Worm (Caenorhabditis elegans) whole organism, L2 larva: ENCODE measurements around the gene sfxn-1.4.

ENCODE experiments used
- C34F6.9 ChIP-seq: fragments of 150-350 bp; optimal IDR thresholded peaks from 2 replicates; lab custom pipeline; 2014; ENCODE audit warnings: missing biosample characterization, missing genetic modification characterization
- F13H6.1 ChIP-seq: sonication (generic microtip); optimal IDR thresholded peaks from 2 replicates; lab custom pipeline; 2016; ENCODE audit warnings: missing genetic modification characterization, missing compliant biosample characterization
- R02D3.7 ChIP-seq: fragments of 150-350 bp; optimal IDR thresholded peaks from 2 replicates; lab custom pipeline; 2014; ENCODE audit warnings: missing biosample characterization, missing genetic modification characterization
- Y55F3AM.14 ChIP-seq: fragments of 200-800 bp; sonication (Bioruptor generic); optimal IDR thresholded peaks from 2 replicates; lab custom pipeline; 2018; ENCODE audit warnings: mild to moderate bottlenecking, missing genetic modification characterization, missing compliant biosample characterization
- ZK546.5 ChIP-seq: sonication (generic microtip); optimal IDR thresholded peaks from 2 replicates; lab custom pipeline; 2017; ENCODE audit warnings: missing biosample characterization, missing genetic modification characterization
- alr-1 ChIP-seq: fragments of 150-350 bp; optimal IDR thresholded peaks from 2 replicates; lab custom pipeline; 2014; ENCODE audit warnings: missing biosample characterization, missing genetic modification characterization
- aly-2 ChIP-seq: fragments of 150-350 bp; optimal IDR thresholded peaks from 2 replicates; lab custom pipeline; 2014; ENCODE audit warnings: missing biosample characterization, missing genetic modification characterization
- blmp-1 ChIP-seq: sonication (generic microtip); optimal IDR thresholded peaks from 2 replicates; lab custom pipeline; 2017; ENCODE audit warnings: missing genetic modification characterization, mild to moderate bottlenecking, missing compliant biosample characterization, antibody characterized with exemption, moderate library complexity; ENCODE audit not compliant: insufficient read depth
- ceh-16 ChIP-seq: fragments of 150-350 bp; optimal IDR thresholded peaks from 2 replicates; lab custom pipeline; 2014; ENCODE audit warnings: missing biosample characterization, missing genetic modification characterization
- ceh-82 ChIP-seq: fragments of 150-350 bp; optimal IDR thresholded peaks from 2 replicates; lab custom pipeline; 2014; ENCODE audit warnings: missing biosample characterization, missing genetic modification characterization
- crh-2 ChIP-seq: sonication (generic microtip); optimal IDR thresholded peaks from 2 replicates; lab custom pipeline; 2017; ENCODE audit warnings: missing biosample characterization, missing genetic modification characterization
- dmd-4 ChIP-seq: sonication (generic microtip); optimal IDR thresholded peaks from 2 replicates; lab custom pipeline; 2017; ENCODE audit warnings: missing biosample characterization, missing genetic modification characterization
- egl-27 ChIP-seq: sonication (generic microtip); optimal IDR thresholded peaks from 3 replicates; lab custom pipeline; 2017; ENCODE audit warnings: missing biosample characterization, missing genetic modification reagents, missing genetic modification characterization
- elt-1 ChIP-seq: fragments of 150-350 bp; optimal IDR thresholded peaks from 2 replicates; lab custom pipeline; 2014; ENCODE audit warnings: missing biosample characterization, missing genetic modification characterization
- elt-3 ChIP-seq: sonication (generic microtip); optimal IDR thresholded peaks from 2 replicates; lab custom pipeline; 2017; ENCODE audit warnings: missing biosample characterization, missing genetic modification characterization
- fos-1 ChIP-seq: fragments of 150-350 bp; optimal IDR thresholded peaks from 2 replicates; lab custom pipeline; 2014; ENCODE audit warnings: missing biosample characterization, missing genetic modification characterization
- gmeb-1 ChIP-seq: fragments of 150-350 bp; optimal IDR thresholded peaks from 2 replicates; lab custom pipeline; 2014; ENCODE audit warnings: missing biosample characterization, missing genetic modification characterization
- lin-11 ChIP-seq: fragments of 150-350 bp; sonication (generic microtip); optimal IDR thresholded peaks from 2 replicates; lab custom pipeline; 2014; ENCODE audit warnings: missing biosample characterization, missing genetic modification characterization, inconsistent platforms, mixed read lengths
- lin-13 ChIP-seq: fragments of 150-350 bp; optimal IDR thresholded peaks from 2 replicates; lab custom pipeline; 2014; ENCODE audit warnings: missing biosample characterization, missing genetic modification reagents, missing genetic modification characterization
- lin-39 ChIP-seq: fragments of 150-350 bp; optimal IDR thresholded peaks from 2 replicates; lab custom pipeline; 2014; ENCODE audit warnings: missing biosample characterization, missing genetic modification reagents, missing genetic modification characterization
- lsy-2 ChIP-seq, 2 experiments: fragments of 150-350 bp in 1 of 2; sonication (generic microtip) in 1 of 2; optimal IDR thresholded peaks; 2 replicates each; lab custom pipeline; 2014 to 2017; ENCODE audit warnings: missing biosample characterization in 2 of 2, missing genetic modification characterization in 2 of 2
- mab-5 ChIP-seq: fragments of 150-350 bp; optimal IDR thresholded peaks from 2 replicates; lab custom pipeline; 2014; ENCODE audit warnings: missing biosample characterization, missing genetic modification characterization
- mbf-1 ChIP-seq: sonication (generic microtip); optimal IDR thresholded peaks from 2 replicates; lab custom pipeline; 2017; ENCODE audit warnings: missing biosample characterization, missing genetic modification characterization
- mdl-1 ChIP-seq, 2 experiments: fragments of 150-350 bp in 1 of 2; sonication (generic microtip) in 1 of 2; optimal IDR thresholded peaks; 2 replicates each; lab custom pipeline; 2017; ENCODE audit warnings: missing biosample characterization in 2 of 2, missing genetic modification characterization in 2 of 2
- nhr-10 ChIP-seq: sonication (generic microtip); optimal IDR thresholded peaks from 2 replicates; lab custom pipeline; 2017; ENCODE audit warnings: missing biosample characterization, missing genetic modification characterization
- nhr-11 ChIP-seq: fragments of 150-350 bp; optimal IDR thresholded peaks from 2 replicates; lab custom pipeline; 2014; ENCODE audit warnings: missing biosample characterization, missing genetic modification characterization
- nhr-12 ChIP-seq: fragments of 150-350 bp; optimal IDR thresholded peaks from 2 replicates; lab custom pipeline; 2014; ENCODE audit warnings: missing biosample characterization, missing genetic modification characterization
- nhr-129 ChIP-seq: fragments of 150-350 bp; optimal IDR thresholded peaks from 2 replicates; lab custom pipeline; 2014; ENCODE audit warnings: missing biosample characterization, missing genetic modification characterization
- nhr-21 ChIP-seq: fragments of 150-350 bp; optimal IDR thresholded peaks from 2 replicates; lab custom pipeline; 2014; ENCODE audit warnings: missing biosample characterization, missing genetic modification characterization
- nhr-23 ChIP-seq: fragments of 150-350 bp; optimal IDR thresholded peaks from 2 replicates; lab custom pipeline; 2014; ENCODE audit warnings: missing biosample characterization, missing genetic modification reagents, missing genetic modification characterization
- nhr-237 ChIP-seq: fragments of 150-350 bp; optimal IDR thresholded peaks from 2 replicates; lab custom pipeline; 2014; ENCODE audit warnings: missing biosample characterization, missing genetic modification characterization
- nhr-25 ChIP-seq: fragments of 150-350 bp; sonication (generic microtip); optimal IDR thresholded peaks from 3 replicates; lab custom pipeline; 2014; ENCODE audit warnings: missing biosample characterization, missing genetic modification characterization
- nhr-6 ChIP-seq: fragments of 150-350 bp; optimal IDR thresholded peaks from 2 replicates; lab custom pipeline; 2014; ENCODE audit warnings: missing biosample characterization, missing genetic modification characterization
- nhr-77 ChIP-seq: fragments of 150-350 bp; optimal IDR thresholded peaks from 2 replicates; lab custom pipeline; 2014; ENCODE audit warnings: missing biosample characterization, missing genetic modification characterization
- peb-1 ChIP-seq: fragments of 150-350 bp; optimal IDR thresholded peaks from 2 replicates; lab custom pipeline; 2014; ENCODE audit warnings: missing biosample characterization, missing genetic modification characterization
- sem-4 ChIP-seq: fragments of 150-350 bp; optimal IDR thresholded peaks from 2 replicates; lab custom pipeline; 2014; ENCODE audit warnings: missing biosample characterization, missing genetic modification reagents, missing genetic modification characterization
- skn-1 ChIP-seq: sonication (generic microtip); optimal IDR thresholded peaks from 2 replicates; lab custom pipeline; 2017; ENCODE audit warnings: missing biosample characterization, missing genetic modification characterization
- sma-3 ChIP-seq: sonication (generic microtip); optimal IDR thresholded peaks from 2 replicates; lab custom pipeline; 2016; ENCODE audit warnings: missing genetic modification reagents, missing genetic modification characterization, missing compliant biosample characterization
- sma-9 ChIP-seq, 2 experiments: fragments of 150-350 bp in 1 of 2; sonication (generic microtip) in 1 of 2; optimal IDR thresholded peaks; 2 replicates each; lab custom pipeline; 2014 to 2016; ENCODE audit warnings: missing genetic modification characterization in 2 of 2, mild to moderate bottlenecking in 1 of 2, missing biosample characterization in 1 of 2, missing compliant biosample characterization in 1 of 2, missing genetic modification reagents in 1 of 2, moderate library complexity in 1 of 2
- snpc-4 ChIP-seq: fragments of 150-350 bp; optimal IDR thresholded peaks from 2 replicates; lab custom pipeline; 2014; ENCODE audit warnings: missing biosample characterization, missing genetic modification characterization
- unc-39 ChIP-seq: fragments of 150-350 bp; optimal IDR thresholded peaks from 2 replicates; lab custom pipeline; 2014; ENCODE audit warnings: missing biosample characterization, missing genetic modification characterization
- unc-55 ChIP-seq: fragments of 150-350 bp; sonication (generic microtip); optimal IDR thresholded peaks from 3 replicates; lab custom pipeline; 2014; ENCODE audit warnings: missing biosample characterization, missing genetic modification reagents, missing genetic modification characterization
- unc-62 ChIP-seq: fragments of 150-350 bp; optimal IDR thresholded peaks from 2 replicates; lab custom pipeline; 2014; ENCODE audit warnings: missing biosample characterization, missing genetic modification reagents, missing genetic modification characterization
- zag-1 ChIP-seq: fragments of 150-350 bp; optimal IDR thresholded peaks from 2 replicates; lab custom pipeline; 2014; ENCODE audit warnings: missing biosample characterization, missing genetic modification characterization
- ztf-1 ChIP-seq: fragments of 200-800 bp; sonication (Bioruptor generic); conservative IDR thresholded peaks from 2 replicates; pipeline ENCODE4 v1.3.6; 2022; ENCODE audit warnings: missing genetic modification characterization, missing compliant biosample characterization
- ztf-11 ChIP-seq: sonication (generic microtip); optimal IDR thresholded peaks from 2 replicates; lab custom pipeline; 2017; ENCODE audit warnings: missing biosample characterization, missing genetic modification characterization
- ztf-4 ChIP-seq: fragments of 150-350 bp; optimal IDR thresholded peaks from 2 replicates; lab custom pipeline; 2014; ENCODE audit warnings: missing biosample characterization, missing genetic modification characterization

The sfxn-1.4 gene

DNA sequence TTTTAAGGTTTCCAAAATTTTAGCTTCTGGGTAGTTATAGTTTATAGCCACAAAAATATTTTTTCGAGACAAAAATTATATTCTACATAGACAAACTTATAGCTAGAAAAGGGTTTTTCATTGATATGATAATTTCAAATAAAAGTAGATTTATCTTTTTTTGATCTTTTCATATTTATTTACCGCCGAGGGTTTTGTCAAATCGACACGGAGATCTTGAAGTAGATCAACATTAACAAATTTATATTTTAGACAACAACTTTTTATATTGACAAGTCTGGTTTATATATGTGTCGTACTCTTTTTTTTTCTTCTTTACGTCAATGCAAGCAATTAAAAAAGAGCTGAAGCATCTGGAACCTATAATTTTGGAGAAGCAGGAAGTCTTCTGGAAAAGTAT, 22.2 kb downstream of the sfxn-1.4 start:
- TF ChIP-seq nhr-77 (tag; lab: Kevin White, UChicago) (no peak), skn-1 (tag; lab: Kevin White, UChicago) (no peak), ceh-16 (tag; lab: Kevin White, UChicago) (no peak), nhr-21 (tag; lab: Kevin White, UChicago) (no peak), nhr-25 (tag; lab: Kevin White, UChicago) (no peak), blmp-1 (tag; lab: Kevin White, UChicago) (no peak), nhr-10 (tag; lab: Kevin White, UChicago) (no peak), alr-1 (tag; lab: Kevin White, UChicago) (no peak), lin-13 (GFP tag; lab: Kevin White, UChicago) (no peak), ztf-11 (no peak)

DNA sequence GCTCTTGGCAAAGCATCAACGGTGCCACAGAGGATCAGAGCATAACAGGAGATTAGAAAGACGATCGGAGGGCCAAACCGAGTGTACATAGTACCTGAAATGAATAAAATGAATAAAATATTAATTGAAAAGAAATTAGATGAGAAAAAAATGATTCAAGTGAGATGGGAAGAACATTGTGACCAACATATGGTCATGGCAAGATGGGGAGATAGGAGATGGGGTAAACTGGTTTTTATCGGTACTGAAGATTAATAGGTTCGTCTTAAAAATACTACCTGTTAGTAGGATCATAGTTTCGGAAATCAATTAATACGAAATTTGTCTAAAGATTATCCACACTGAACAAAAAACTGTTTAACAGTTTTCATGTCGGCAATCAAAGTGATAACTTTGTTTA, 24.0 kb downstream of the sfxn-1.4 start, which contains the start of gene nep-1:
Gene nep-1 (minus strand): TSS at position 101 of the 400 bp plus-strand sequence.
- TF ChIP-seq ztf-1 (no peak), unc-62 (GFP tag; lab: Kevin White, UChicago) (no peak), sma-9 (GFP tag; optimal IDR thresholded peaks at IDR 0.05; lab: Kevin White, UChicago) (peak; percentile 24), sma-9 (tag; optimal IDR thresholded peaks at IDR 0.05; lab: Kevin White, UChicago) (no peak), dmd-4 (no peak), elt-3 (tag; lab: Kevin White, UChicago) (no peak)

DNA sequence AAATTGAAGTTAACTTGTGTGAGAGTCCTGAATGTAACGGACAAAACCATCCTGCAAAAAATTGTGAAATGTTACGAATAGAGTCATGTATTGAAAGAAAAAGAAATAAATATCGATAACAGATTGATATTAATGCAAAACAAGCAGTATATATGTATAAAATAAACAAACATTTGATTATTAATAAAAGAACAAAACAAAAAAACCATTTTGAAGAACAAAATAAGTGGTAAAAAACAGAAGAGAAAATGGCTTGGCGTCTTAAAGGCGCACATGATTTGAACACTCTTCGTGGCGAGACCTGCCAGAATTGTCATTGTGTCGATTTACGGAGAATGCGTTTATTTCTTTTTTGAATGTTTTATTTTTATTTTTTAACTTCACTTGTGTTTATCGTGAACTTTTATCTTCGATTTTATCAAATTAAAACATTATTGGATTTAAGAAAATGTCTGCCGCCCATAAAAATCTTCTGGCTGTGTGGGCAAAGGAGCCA, 28.3 kb downstream of the sfxn-1.4 start, which contains the start of the genes rad-23 and rpn-12:
Gene rad-23 (minus strand): TSS at position 51 of the 496 bp plus-strand sequence.
Gene rpn-12 (plus strand): TSS at position 446 of the 496 bp plus-strand sequence.
- TF ChIP-seq elt-1 (no peak), unc-62 (GFP tag; lab: Kevin White, UChicago) (no peak), peb-1 (tag; lab: Kevin White, UChicago) (no peak), nhr-23 (tag; lab: Kevin White, UChicago) (no peak), egl-27 (no peak), nhr-25 (tag; lab: Kevin White, UChicago) (no peak), nhr-237 (no peak), sem-4 (tag; lab: Kevin White, UChicago) (no peak), ztf-4 (tag; lab: Kevin White, UChicago) (no peak), sma-3 (GFP tag; lab: Kevin White, UChicago) (peak; percentile 39), ceh-16 (tag; lab: Kevin White, UChicago) (no peak), ztf-1 (no peak), lsy-2 (tag; optimal IDR thresholded peaks at IDR 0.05; lab: Kevin White, UChicago) (peak in 1 of 2 experiments; percentile 86), unc-39 (tag; lab: Kevin White, UChicago) (no peak), aly-2 (tag; lab: Kevin White, UChicago) (no peak), unc-55 (GFP tag; lab: Kevin White, UChicago) (peak; percentile 92), F13H6.1 (tag; lab: Kevin White, UChicago) (no peak), mbf-1 (no peak), nhr-11 (no peak), skn-1 (tag; lab: Kevin White, UChicago) (peak; percentile 99), C34F6.9 (peak; percentile 86), elt-3 (tag; lab: Kevin White, UChicago) (no peak), nhr-6 (tag; lab: Kevin White, UChicago) (no peak), ceh-82 (tag; lab: Kevin White, UChicago) (no peak), lin-11 (tag; lab: Kevin White, UChicago) (peak; percentile 41), nhr-10 (tag; lab: Kevin White, UChicago) (no peak), mdl-1 (tag; optimal IDR thresholded peaks at IDR 0.05; lab: Kevin White, UChicago) (no peak), fos-1 (peak; percentile 50), dmd-4 (no peak), R02D3.7 (tag; lab: Kevin White, UChicago) (peak; percentile 47), crh-2 (tag; lab: Kevin White, UChicago) (peak; percentile 67), lin-13 (GFP tag; lab: Kevin White, UChicago) (peak; percentile 45), nhr-77 (tag; lab: Kevin White, UChicago) (no peak), Y55F3AM.14 (GFP tag; lab: Kevin White, UChicago) (no peak), lin-39 (tag; lab: Kevin White, UChicago) (no peak), mab-5 (tag; lab: Kevin White, UChicago) (peak; percentile 60), nhr-12 (tag; lab: Kevin White, UChicago) (no peak), alr-1 (tag; lab: Kevin White, UChicago) (no peak), gmeb-1 (tag; lab: Kevin White, UChicago) (peak; percentile 68), blmp-1 (tag; lab: Kevin White, UChicago) (peak; percentile 5), ztf-11 (no peak), nhr-21 (tag; lab: Kevin White, UChicago) (no peak), sma-9 (GFP tag; optimal IDR thresholded peaks at IDR 0.05; lab: Kevin White, UChicago) (peak; percentile 45), sma-9 (tag; optimal IDR thresholded peaks at IDR 0.05; lab: Kevin White, UChicago) (no peak), zag-1 (tag; lab: Kevin White, UChicago) (no peak), snpc-4 (no peak), nhr-129 (tag; lab: Kevin White, UChicago) (peak; percentile 76), ZK546.5 (tag; lab: Kevin White, UChicago) (no peak)
